Fruit fly (Drosophila melanogaster): ENCODE measurements around the gene GstO1.

The GstO1 gene

dm6 chr3L:8553125-8553524, 28.5 kb upstream of the GstO1 start (continued):
- TF ChIP-seq CG32532 (GFP tag; IDR thresholded peaks at IDR 0.05) = peak; percentile 42; the same call in 1 of the 2 replicates
- TF ChIP-seq Med (GFP tag) = peak; percentile 56
- TF ChIP-seq pan (optimal IDR thresholded peaks at IDR 0.05) = no peak
- peak in 1 of 2 experiments; percentile 30 for TF ChIP-seq pan (GFP tag; optimal IDR thresholded peaks at IDR 0.05 in 1 of 2, IDR thresholded peaks at IDR 0.05 in 1 of 2)
- peak; percentile 0 for TF ChIP-seq Nf-YC (tag; optimal IDR thresholded peaks at IDR 0.05)
- peak; percentile 27; the same call in 1 of the 2 replicates for TF ChIP-seq gsb (GFP tag; IDR thresholded peaks at IDR 0.05)
- no peak for TF ChIP-seq trem (tag; optimal IDR thresholded peaks at IDR 0.05)
- TF ChIP-seq sug (tag; optimal IDR thresholded peaks at IDR 0.05) = peak; percentile 6
- peak; percentile 44; the same call in 1 of the 3 replicates for TF ChIP-seq Dbx (GFP tag; IDR thresholded peaks at IDR 0.05)

dm6 chr3L:8550836-8551235, 26.2 kb upstream of the GstO1 start:
- TF ChIP-seq CG32532 (GFP tag; IDR thresholded peaks at IDR 0.05) (0 out of 2 replicates have a peak, but pooled peaks have one; percentile 20), CG14441 (GFP tag; IDR thresholded peaks at IDR 0.05) (0 out of 2 replicates have a peak, but pooled peaks have one; percentile 15), Ets65A (GFP tag) (peak; percentile 12), Med (GFP tag) (peak; percentile 49), CG17328 (GFP tag; IDR thresholded peaks at IDR 0.05) (no peak), gsb (GFP tag; IDR thresholded peaks at IDR 0.05) (0 out of 2 replicates have a peak, but pooled peaks have one; percentile 15), sens (GFP tag) (peak; percentile 20), gfzf (GFP tag; optimal IDR thresholded peaks at IDR 0.05) (no peak), CG2199 (GFP tag; IDR thresholded peaks at IDR 0.05) (0 out of 3 replicates have a peak, but pooled peaks have one; percentile 24), crol (GFP tag; IDR thresholded peaks at IDR 0.05) (0 out of 2 replicates have a peak, but pooled peaks have one; percentile 23), HLH54F (GFP tag; optimal IDR thresholded peaks at IDR 0.05) (no peak), Poxn (GFP tag; IDR thresholded peaks at IDR 0.05) (no peak), so (GFP tag; IDR thresholded peaks at IDR 0.05) (0 out of 3 replicates have a peak, but pooled peaks have one; percentile 12), chinmo (GFP tag; IDR thresholded peaks at IDR 0.05; ENCODE audit: partially characterized antibody) (0 out of 4 replicates have a peak, but pooled peaks have one; percentile 44), Drgx (GFP tag; IDR thresholded peaks at IDR 0.05) (peak; percentile 20; the same call in 1 of the 2 replicates), ftz-f1 (GFP tag; optimal IDR thresholded peaks at IDR 0.05) (no peak)

dm6 chr3L:8549183-8549890, 24.7 kb upstream of the GstO1 start:
- TF ChIP-seq sisA (GFP tag; IDR thresholded peaks at IDR 0.05) (peak; percentile 40), CG10565 (GFP tag; optimal IDR thresholded peaks at IDR 0.05) (no peak), zen2 (GFP tag; IDR thresholded peaks at IDR 0.05; ENCODE audit: partially characterized antibody) (no peak), CG11695 (GFP tag; IDR thresholded peaks at IDR 0.05) (peak; percentile 53; the same call in 2 of the 3 replicates), CG13624 (GFP tag; optimal IDR thresholded peaks at IDR 0.05) (peak; percentile 3), Eip74EF (GFP tag; optimal IDR thresholded peaks at IDR 0.05) (peak in 1 of 2 experiments; percentile 64), CG6254 (GFP tag; optimal IDR thresholded peaks at IDR 0.05) (peak; percentile 53), Dbx (GFP tag; IDR thresholded peaks at IDR 0.05) (0 out of 3 replicates have a peak, but pooled peaks have one; percentile 19), CG12769 (tag; optimal IDR thresholded peaks at IDR 0.05) (peak; percentile 29), bigmax (GFP tag; optimal IDR thresholded peaks at IDR 0.05) (no peak), CG5180 (GFP tag; optimal IDR thresholded peaks at IDR 0.05) (peak; percentile 38), ftz-f1 (GFP tag; optimal IDR thresholded peaks at IDR 0.05) (no peak), CG14965 (GFP tag; optimal IDR thresholded peaks at IDR 0.05; ENCODE audit: borderline replicate concordance) (no peak), unc-4 (GFP tag; IDR thresholded peaks at IDR 0.05; ENCODE audit: partially characterized antibody) (no peak), Max (GFP tag; optimal IDR thresholded peaks at IDR 0.05) (peak; percentile 32), mld (GFP tag; IDR thresholded peaks at IDR 0.05; ENCODE audit: partially characterized antibody) (no peak), chif (GFP tag; optimal IDR thresholded peaks at IDR 0.05) (peak in 1 of 2 experiments; percentile 65), fd96Cb (tag; optimal IDR thresholded peaks at IDR 0.05) (peak; percentile 53), CG30431 (GFP tag; optimal IDR thresholded peaks at IDR 0.05) (no peak), CG7839 (tag; optimal IDR thresholded peaks at IDR 0.05) (peak; percentile 60), CG12104 (GFP tag; optimal IDR thresholded peaks at IDR 0.05) (peak; percentile 44), CG6689 (GFP tag; IDR thresholded peaks at IDR 0.05) (peak; percentile 54; the same call in 1 of the 2 replicates), CG4730 (GFP tag; IDR thresholded peaks at IDR 0.05) (no peak), bab2 (GFP tag; optimal IDR thresholded peaks at IDR 0.05) (peak; percentile 36), CG8924 (tag; optimal IDR thresholded peaks at IDR 0.05) (peak; percentile 75), CG8478 (optimal IDR thresholded peaks at IDR 0.05) (no peak)

All from whole organism, embryonic.